Fruit fly (Drosophila melanogaster): ENCODE results near the gene CG13607.

Gene CG13607

dm6 chr3R:24163556-24164022, 47.5 kb upstream of the CG13607 start, which contains the start of gene Apc2 (continued):
- TF ChIP-seq Meics (GFP tag; optimal IDR thresholded peaks at IDR 0.05) (peak; percentile 63), CG12299 (tag; optimal IDR thresholded peaks at IDR 0.05) (peak; percentile 16), YL-1 (GFP tag; optimal IDR thresholded peaks at IDR 0.05) (peak; percentile 47), CG17361 (GFP tag; IDR thresholded peaks at IDR 0.05) (peak; percentile 85), Sry-δ (GFP tag; optimal IDR thresholded peaks at IDR 0.05) (peak; percentile 66), kay (GFP tag; optimal IDR thresholded peaks at IDR 0.05) (no peak), CG31365 (tag; optimal IDR thresholded peaks at IDR 0.05) (no peak), luna (GFP tag; optimal IDR thresholded peaks at IDR 0.05) (no peak), ranshi (GFP tag; IDR thresholded peaks at IDR 0.05) (peak; percentile 60; the same call in 1 of the 2 replicates), CG34376 (GFP tag; optimal IDR thresholded peaks at IDR 0.05) (peak; percentile 9), ssp (GFP tag; IDR thresholded peaks at IDR 0.05) (0 out of 2 replicates have a peak, but pooled peaks have one; percentile 39), ewg (GFP tag; optimal IDR thresholded peaks at IDR 0.05) (peak; percentile 73), Tbp (GFP tag; optimal IDR thresholded peaks at IDR 0.05) (no peak), CG12071 (GFP tag; optimal IDR thresholded peaks at IDR 0.05) (no peak), CG13123 (GFP tag; optimal IDR thresholded peaks at IDR 0.05) (no peak), CG8290 (GFP tag; optimal IDR thresholded peaks at IDR 0.05) (peak; percentile 85), CG8290 (tag; optimal IDR thresholded peaks at IDR 0.05) (peak in 1 of 2 experiments; percentile 78), sens (GFP tag) (peak; percentile 91), Optix (GFP tag; IDR thresholded peaks at IDR 0.05) (no peak), Rx (GFP tag; IDR thresholded peaks at IDR 0.05) (peak; percentile 58), CG3065 (GFP tag; optimal IDR thresholded peaks at IDR 0.05) (no peak), Six4 (GFP tag; optimal IDR thresholded peaks at IDR 0.05) (peak; percentile 18), trh (GFP tag; optimal IDR thresholded peaks at IDR 0.05) (no peak), wor (GFP tag; IDR thresholded peaks at IDR 0.05) (0 out of 2 replicates have a peak, but pooled peaks have one; percentile 12), CG11247 (GFP tag; IDR thresholded peaks at IDR 0.05) (0 out of 2 replicates have a peak, but pooled peaks have one; percentile 21), psq (GFP tag; optimal IDR thresholded peaks at IDR 0.05) (peak; percentile 10), CG7928 (GFP tag; optimal IDR thresholded peaks at IDR 0.05) (no peak), hkb (optimal IDR thresholded peaks at IDR 0.05) (no peak), hkb (GFP tag; IDR thresholded peaks at IDR 0.05) (peak; percentile 68), CG12659 (GFP tag; optimal IDR thresholded peaks at IDR 0.05) (peak; percentile 64), p53 (GFP tag; optimal IDR thresholded peaks at IDR 0.05) (no peak), CG2875 (GFP tag; optimal IDR thresholded peaks at IDR 0.05) (no peak), Atf3 (GFP tag; optimal IDR thresholded peaks at IDR 0.05) (no peak), C15 (GFP tag; IDR thresholded peaks at IDR 0.05) (no peak), CG15601 (tag; optimal IDR thresholded peaks at IDR 0.05) (peak; percentile 47), Ravus (GFP tag; IDR thresholded peaks at IDR 0.05) (no peak), CG1602 (GFP tag; optimal IDR thresholded peaks at IDR 0.05) (peak; percentile 60), CG14965 (GFP tag; optimal IDR thresholded peaks at IDR 0.05; ENCODE audit: borderline replicate concordance) (no peak), CG3995 (GFP tag; optimal IDR thresholded peaks at IDR 0.05) (peak; percentile 60), CG9215 (GFP tag; IDR thresholded peaks at IDR 0.05) (no peak), Rfx (GFP tag; IDR thresholded peaks at IDR 0.05) (peak; percentile 65), gfzf (GFP tag; optimal IDR thresholded peaks at IDR 0.05) (no peak), h (optimal IDR thresholded peaks at IDR 0.05) (no peak), ERR (GFP tag; optimal IDR thresholded peaks at IDR 0.05) (no peak), CG30403 (GFP tag; optimal IDR thresholded peaks at IDR 0.05) (peak; percentile 72), fd64A (GFP tag; optimal IDR thresholded peaks at IDR 0.05) (no peak), CG18599 (GFP tag; optimal IDR thresholded peaks at IDR 0.05) (peak; percentile 24), Dek (tag; optimal IDR thresholded peaks at IDR 0.05) (peak; percentile 31), Elba2 (GFP tag; optimal IDR thresholded peaks at IDR 0.05) (no peak), jumu (GFP tag; optimal IDR thresholded peaks at IDR 0.05) (no peak), ttk (GFP tag; IDR thresholded peaks at IDR 0.05) (peak; percentile 64), CG6791 (GFP tag; IDR thresholded peaks at IDR 0.05; ENCODE audit: partially characterized antibody) (no peak), Pdp1 (GFP tag; optimal IDR thresholded peaks at IDR 0.05) (peak; percentile 38 to 64)
